Fruit fly (Drosophila melanogaster) whole organism, prepupa: ENCODE data around the gene CG6845.

ENCODE experiments used
- Blimp-1 ChIP-seq: fragments of 200-800 bp; sonication (Bioruptor generic); optimal IDR thresholded peaks from 3 replicates; lab custom pipeline; 2017; ENCODE audit warnings: missing biosample characterization, missing genetic modification characterization, mild to moderate bottlenecking, moderate library complexity, missing genetic modification reagents
- CG10631 ChIP-seq: fragments of 200-800 bp; sonication (Bioruptor generic); optimal IDR thresholded peaks from 2 replicates; lab custom pipeline; 2016; ENCODE audit warnings: missing biosample characterization, missing genetic modification characterization
- CG10669 ChIP-seq: fragments of 200-800 bp; sonication (Bioruptor generic); optimal IDR thresholded peaks from 3 replicates; lab custom pipeline; 2018; ENCODE audit warnings: missing biosample characterization, mild to moderate bottlenecking, missing genetic modification characterization, moderate library complexity
- CG11762 ChIP-seq: fragments of 200-800 bp; sonication (Bioruptor generic); optimal IDR thresholded peaks from 3 replicates; lab custom pipeline; 2016; ENCODE audit warnings: missing biosample characterization, missing genetic modification characterization; ENCODE audit not compliant: insufficient read depth
- CG1621 ChIP-seq: fragments of 200-800 bp; sonication (Bioruptor generic); optimal IDR thresholded peaks from 3 replicates; lab custom pipeline; 2018; ENCODE audit warnings: missing biosample characterization, mild to moderate bottlenecking, missing genetic modification characterization
- CG31627 ChIP-seq: fragments of 200-800 bp; sonication (Bioruptor generic); optimal IDR thresholded peaks from 3 replicates; lab custom pipeline; 2016; ENCODE audit warnings: missing biosample characterization, missing genetic modification characterization
- CG32006 ChIP-seq: fragments of 200-800 bp; sonication (Bioruptor generic); optimal IDR thresholded peaks from 3 replicates; lab custom pipeline; 2017; ENCODE audit warnings: missing biosample characterization, mild to moderate bottlenecking, missing genetic modification characterization
- CG34406 ChIP-seq: fragments of 200-800 bp; sonication (Bioruptor generic); optimal IDR thresholded peaks from 3 replicates; lab custom pipeline; 2016; ENCODE audit warnings: missing biosample characterization, missing genetic modification characterization
- CG3919 ChIP-seq: fragments of 200-800 bp; sonication (Bioruptor generic); optimal IDR thresholded peaks from 3 replicates; lab custom pipeline; 2016; ENCODE audit warnings: missing biosample characterization, missing genetic modification characterization
- CG4318 ChIP-seq: fragments of 200-800 bp; sonication (Bioruptor generic); optimal IDR thresholded peaks from 3 replicates; lab custom pipeline; 2017; ENCODE audit warnings: missing biosample characterization, mild to moderate bottlenecking, missing genetic modification characterization
- CG6163 ChIP-seq: fragments of 200-800 bp; sonication (Bioruptor generic); IDR thresholded peaks from 3 replicates; pipeline ENCODE4 v1.3.6; 2022; ENCODE audit warnings: missing biosample characterization, missing genetic modification characterization
- CG6792 ChIP-seq: fragments of 200-800 bp; sonication (Bioruptor generic); optimal IDR thresholded peaks from 3 replicates; lab custom pipeline; 2016; ENCODE audit warnings: missing biosample characterization, missing genetic modification characterization
- CG6808 ChIP-seq: fragments of 200-800 bp; sonication (Bioruptor generic); optimal IDR thresholded peaks from 3 replicates; lab custom pipeline; 2017; ENCODE audit warnings: missing biosample characterization, missing genetic modification characterization, mild to moderate bottlenecking, moderate library complexity, missing genetic modification reagents
- CG6854 ChIP-seq: fragments of 200-800 bp; sonication (Bioruptor generic); optimal IDR thresholded peaks from 2 replicates; lab custom pipeline; 2017; ENCODE audit warnings: missing biosample characterization, mild to moderate bottlenecking, missing genetic modification characterization
- CG8119 ChIP-seq: fragments of 200-800 bp; sonication (Bioruptor generic); IDR thresholded peaks from 3 replicates; pipeline ENCODE4 v1.3.6; 2022; ENCODE audit warnings: missing biosample characterization, missing genetic modification characterization
- CG8319 ChIP-seq: fragments of 200-800 bp; sonication (Bioruptor generic); optimal IDR thresholded peaks from 3 replicates; lab custom pipeline; 2016; ENCODE audit warnings: missing biosample characterization, missing genetic modification characterization
- CG8632 ChIP-seq: fragments of 200-800 bp; sonication (Bioruptor generic); optimal IDR thresholded peaks from 3 replicates; lab custom pipeline; 2016; ENCODE audit warnings: missing biosample characterization, missing genetic modification characterization
- Eip78C ChIP-seq: fragments of 200-800 bp; sonication (Bioruptor generic); peaks from one replicate; lab custom pipeline; 2016; ENCODE audit warnings: missing biosample characterization, missing genetic modification characterization
- Eip93F ChIP-seq: fragments of 200-800 bp; sonication (Bioruptor generic); optimal IDR thresholded peaks from 2 replicates; lab custom pipeline; 2016; ENCODE audit warnings: missing biosample characterization, mild to moderate bottlenecking, missing genetic modification characterization
- Ets21C ChIP-seq: fragments of 200-800 bp; sonication (Bioruptor generic); optimal IDR thresholded peaks from 3 replicates; lab custom pipeline; 2016; ENCODE audit warnings: missing biosample characterization, missing genetic modification characterization
- Ets96B ChIP-seq: fragments of 200-800 bp; optimal IDR thresholded peaks from 2 replicates; lab custom pipeline; 2019; ENCODE audit warnings: missing biosample characterization, mild to moderate bottlenecking, missing genetic modification characterization, moderate library complexity
- Gug ChIP-seq: fragments of 200-800 bp; sonication (Bioruptor generic); IDR thresholded peaks from 2 replicates; pipeline ENCODE4 v1.3.6; 2022; ENCODE audit warnings: missing biosample characterization, missing genetic modification characterization
- Hr38 ChIP-seq: sonication (Bioruptor generic); optimal IDR thresholded peaks from 2 replicates; lab custom pipeline; 2016; ENCODE audit warnings: missing biosample characterization, missing genetic modification characterization
- Hr39 ChIP-seq: fragments of 200-800 bp; sonication (Bioruptor generic); optimal IDR thresholded peaks from 2 replicates; lab custom pipeline; 2016; ENCODE audit warnings: missing biosample characterization, missing genetic modification characterization
- Hr4 ChIP-seq: fragments of 200-800 bp; sonication (Bioruptor generic); optimal IDR thresholded peaks from 3 replicates; lab custom pipeline; 2016; ENCODE audit warnings: missing biosample characterization, missing genetic modification characterization
- Lpt ChIP-seq: fragments of 200-800 bp; sonication (Bioruptor generic); optimal IDR thresholded peaks from 3 replicates; lab custom pipeline; 2016; ENCODE audit warnings: missing biosample characterization, missing genetic modification characterization
- OdsH ChIP-seq: fragments of 200-800 bp; sonication (Bioruptor generic); optimal IDR thresholded peaks from 3 replicates; lab custom pipeline; 2016; ENCODE audit warnings: missing biosample characterization, missing genetic modification characterization
- Smox ChIP-seq: fragments of 200-800 bp; sonication (Bioruptor generic); optimal IDR thresholded peaks from 3 replicates; lab custom pipeline; 2016; ENCODE audit warnings: missing biosample characterization, missing genetic modification characterization
- Sox14 ChIP-seq: fragments of 200-800 bp; sonication (Bioruptor generic); optimal IDR thresholded peaks from 3 replicates; lab custom pipeline; 2016; ENCODE audit warnings: missing biosample characterization, missing genetic modification characterization
- Sox15 ChIP-seq: fragments of 200-800 bp; sonication (Bioruptor generic); optimal IDR thresholded peaks from 3 replicates; lab custom pipeline; 2016; ENCODE audit warnings: missing biosample characterization, missing genetic modification characterization
- achi ChIP-seq: fragments of 200-800 bp; sonication (Bioruptor generic); optimal IDR thresholded peaks from 3 replicates; lab custom pipeline; 2016; ENCODE audit warnings: missing biosample characterization, missing genetic modification characterization
- acj6 ChIP-seq: fragments of 200-800 bp; sonication (Bioruptor generic); optimal IDR thresholded peaks from 3 replicates; lab custom pipeline; 2016; ENCODE audit warnings: missing biosample characterization, missing genetic modification characterization
- cyc ChIP-seq: fragments of 200-800 bp; sonication (Bioruptor generic); optimal IDR thresholded peaks from 3 replicates; lab custom pipeline; 2016; ENCODE audit warnings: missing biosample characterization, missing genetic modification characterization
- dac ChIP-seq: fragments of 200-800 bp; sonication (Bioruptor generic); optimal IDR thresholded peaks from 2 replicates; lab custom pipeline; 2017; ENCODE audit warnings: missing biosample characterization, mild to moderate bottlenecking, missing genetic modification characterization
- dsx ChIP-seq: fragments of 200-800 bp; optimal IDR thresholded peaks from 3 replicates; lab custom pipeline; 2019; ENCODE audit warnings: missing biosample characterization, mild to moderate bottlenecking, missing genetic modification characterization, moderate library complexity; ENCODE audit not compliant: poor library complexity, severe bottlenecking
- esn ChIP-seq: fragments of 200-800 bp; sonication (Bioruptor generic); optimal IDR thresholded peaks from 2 replicates; lab custom pipeline; 2016; ENCODE audit warnings: missing biosample characterization, mild to moderate bottlenecking, missing genetic modification characterization, moderate library complexity
- fd85E ChIP-seq: fragments of 200-800 bp; sonication (Bioruptor generic); optimal IDR thresholded peaks from 3 replicates; lab custom pipeline; 2016; ENCODE audit warnings: missing biosample characterization, missing genetic modification characterization
- fkh ChIP-seq: fragments of 200-800 bp; sonication (Bioruptor generic); optimal IDR thresholded peaks from 3 replicates; lab custom pipeline; 2017; ENCODE audit warnings: missing biosample characterization, mild to moderate bottlenecking, missing genetic modification characterization, moderate library complexity
- lz ChIP-seq: fragments of 200-800 bp; sonication (Bioruptor generic); optimal IDR thresholded peaks from 3 replicates; lab custom pipeline; 2016; ENCODE audit warnings: missing biosample characterization, missing genetic modification characterization
- net ChIP-seq: fragments of 200-800 bp; sonication (Bioruptor generic); optimal IDR thresholded peaks from 3 replicates; lab custom pipeline; 2016; ENCODE audit warnings: missing biosample characterization, missing genetic modification characterization
- salr ChIP-seq, 2 experiments: fragments of 200-800 bp; sonication (Bioruptor generic); optimal IDR thresholded peaks; 3 replicates each; lab custom pipeline; 2016 to 2018; ENCODE audit warnings: missing biosample characterization in 2 of 2, missing genetic modification characterization in 2 of 2, mild to moderate bottlenecking in 1 of 2
- spab ChIP-seq: fragments of 200-800 bp; sonication (Bioruptor generic); optimal IDR thresholded peaks from 2 replicates; lab custom pipeline; 2017; ENCODE audit warnings: missing biosample characterization, mild to moderate bottlenecking, missing genetic modification characterization, missing genetic modification reagents
- ss ChIP-seq, 2 experiments: fragments of 200-800 bp; sonication (Bioruptor generic); optimal IDR thresholded peaks; 2 replicates in 1 of 2; 3 replicates in 1 of 2; lab custom pipeline; 2017 to 2018; ENCODE audit warnings: mild to moderate bottlenecking in 2 of 2, missing biosample characterization in 2 of 2, missing genetic modification characterization in 2 of 2, moderate library complexity in 1 of 2
- topi ChIP-seq: fragments of 200-800 bp; sonication (Bioruptor generic); optimal IDR thresholded peaks from 3 replicates; lab custom pipeline; 2016; ENCODE audit warnings: missing biosample characterization, missing genetic modification characterization

The CG6845 gene

dm6 chr3L:157674-158179 is 11.5 kb downstream of the CG6845 start:
- TF ChIP-seq dsx, result no peak
- no peak for TF ChIP-seq fkh (GFP tag; lab: Kevin White, UChicago)

DNA sequence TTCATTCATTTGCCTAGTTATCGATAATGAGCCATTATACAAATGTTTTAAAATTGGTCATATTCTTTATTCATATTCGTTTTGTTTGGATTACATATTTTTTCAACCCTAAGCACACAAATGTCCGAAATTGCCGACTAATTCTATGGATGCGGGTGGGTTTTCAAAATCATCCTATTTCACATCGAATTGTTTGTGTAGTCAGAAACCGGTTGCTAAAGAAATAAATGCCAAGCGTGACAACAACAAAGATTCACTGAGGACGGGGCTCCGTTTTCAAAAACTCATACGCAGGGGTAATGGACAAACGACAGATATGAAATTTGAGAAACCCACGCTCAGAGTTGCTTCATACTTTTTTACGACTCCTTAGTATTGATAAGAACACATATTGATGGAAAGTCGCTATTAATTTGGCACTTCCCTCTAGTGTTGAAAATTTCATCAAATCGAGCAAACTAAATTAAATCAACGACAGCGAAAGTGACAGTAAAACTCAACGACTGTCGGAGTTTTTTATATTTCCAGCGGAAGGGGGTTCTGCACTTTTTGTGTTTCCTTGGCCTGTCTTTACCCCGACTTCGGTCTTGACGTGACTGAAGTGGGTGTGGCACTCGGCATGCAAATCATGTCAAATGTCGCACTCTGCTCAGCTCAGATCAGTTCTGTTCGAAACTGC is 13.3 kb downstream of the CG6845 start:
- TF ChIP-seq Eip78C (GFP tag; lab: Kevin White, UChicago) (peak; percentile 22), Sox15 (GFP tag; lab: Kevin White, UChicago) (no peak), Blimp-1 (GFP tag; lab: Kevin White, UChicago) (peak; percentile 60), ss (GFP tag; optimal IDR thresholded peaks at IDR 0.05; lab: Kevin White, UChicago) (peak in 1 of 2 experiments; percentile 17), CG1621 (tag; lab: Kevin White, UChicago) (no peak), CG6163 (GFP tag; lab: Robert Waterston, UW) (no peak), fkh (GFP tag; lab: Kevin White, UChicago) (peak; percentile 24), CG10669 (no peak)

- TF ChIP-seq OdsH (GFP tag; lab: Kevin White, UChicago) (no peak), CG6808 (no peak), Ets21C (GFP tag; lab: Kevin White, UChicago) (no peak), CG6792 (GFP tag; lab: Kevin White, UChicago) (no peak), CG10669 (no peak), salr (GFP tag; optimal IDR thresholded peaks at IDR 0.05; lab: Kevin White, UChicago) (no peak), dac (GFP tag; lab: Kevin White, UChicago) (no peak), CG34406 (GFP tag; lab: Kevin White, UChicago) (no peak), lz (GFP tag; lab: Kevin White, UChicago) (no peak), ss (GFP tag; optimal IDR thresholded peaks at IDR 0.05; lab: Kevin White, UChicago) (peak in 1 of 2 experiments; percentile 14), Lpt (GFP tag; lab: Kevin White, UChicago) (no peak), CG8632 (GFP tag; lab: Kevin White, UChicago) (no peak), Eip93F (GFP tag; lab: Kevin White, UChicago) (no peak), CG4318 (GFP tag; lab: Kevin White, UChicago) (no peak), cyc (GFP tag; lab: Kevin White, UChicago) (no peak), topi (GFP tag; lab: Kevin White, UChicago) (no peak), Sox14 (GFP tag; lab: Kevin White, UChicago) (no peak), CG10631 (no peak), spab (GFP tag; lab: Kevin White, UChicago) (no peak), CG32006 (GFP tag; lab: Kevin White, UChicago) (no peak), Blimp-1 (GFP tag; lab: Kevin White, UChicago) (peak; percentile 21), dsx (peak; percentile 44), Ets96B (tag; lab: Kevin White, UChicago) (no peak), CG31627 (GFP tag; lab: Kevin White, UChicago) (no peak), net (peak; percentile 1), Smox (GFP tag; lab: Kevin White, UChicago) (no peak), acj6 (GFP tag; lab: Kevin White, UChicago) (no peak), Gug (no peak), Hr4 (GFP tag; lab: Kevin White, UChicago) (no peak), Sox15 (GFP tag; lab: Kevin White, UChicago) (no peak), Hr39 (GFP tag; lab: Kevin White, UChicago) (no peak), CG1621 (tag; lab: Kevin White, UChicago) (no peak), Eip78C (GFP tag; lab: Kevin White, UChicago) (peak; percentile 51), CG8319 (GFP tag; lab: Kevin White, UChicago) (no peak), fd85E (GFP tag; lab: Kevin White, UChicago) (no peak), CG3919 (GFP tag; lab: Kevin White, UChicago) (no peak), CG6163 (GFP tag; lab: Robert Waterston, UW) (no peak), achi (GFP tag; lab: Kevin White, UChicago) (no peak), esn (GFP tag; lab: Kevin White, UChicago) (no peak), CG8119 (GFP tag; lab: Robert Waterston, UW) (peak; percentile 42; the same call in 2 of the 3 replicates), CG11762 (GFP tag; lab: Kevin White, UChicago) (no peak), CG6854 (peak; percentile 42), Hr38 (no peak)
Measured at dm6 chr3L:160446-161094, 14.3 kb downstream of the CG6845 start.
